Fruit fly (Drosophila melanogaster): Measurements from ENCODE around the gene wrm1.

The wrm1 gene

DNA sequence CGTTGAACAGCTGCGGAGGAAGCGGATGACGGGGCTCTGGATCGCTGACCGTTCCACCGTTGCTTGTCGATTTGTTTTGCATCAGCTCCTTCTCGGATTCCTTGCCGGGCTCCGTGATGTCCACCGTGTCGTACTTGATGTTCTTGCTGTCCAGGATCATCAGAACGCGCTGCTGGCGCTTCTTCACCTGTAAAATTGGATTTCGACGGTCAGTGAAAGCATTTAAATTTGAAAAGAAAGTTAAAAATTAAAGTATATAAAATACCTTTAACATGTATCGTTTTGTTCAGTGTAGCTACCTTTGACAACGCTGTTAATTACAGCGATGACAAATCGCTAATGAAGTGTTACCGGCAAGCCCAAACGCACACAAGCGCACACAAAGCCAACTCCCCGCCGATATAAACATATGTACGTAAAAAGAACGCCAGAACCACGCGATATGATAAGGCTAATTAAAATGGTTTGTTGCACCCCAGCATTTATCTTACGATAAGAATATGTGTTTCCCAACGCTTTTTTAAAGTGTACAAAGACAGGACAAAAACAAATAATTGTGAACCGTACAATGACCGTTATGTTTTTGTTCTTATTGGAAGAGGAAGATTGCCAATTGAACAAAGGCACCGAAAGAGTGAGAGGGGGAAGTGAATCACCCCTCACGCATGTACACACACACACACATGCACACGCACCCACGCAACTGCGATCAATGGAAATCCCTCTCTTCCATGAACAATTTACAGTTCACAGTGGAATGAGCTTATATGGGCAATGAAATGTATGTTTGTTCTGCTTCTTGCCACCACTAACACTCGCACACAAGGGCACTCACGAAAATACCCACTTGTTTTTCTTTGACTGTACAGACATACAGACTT is 33.0 kb upstream of the wrm1 start (continued):
- TF ChIP-seq CG6654 (GFP tag; optimal IDR thresholded peaks at IDR 0.05) (no peak), YL-1 (GFP tag; optimal IDR thresholded peaks at IDR 0.05) (no peak), CG9932 (GFP tag; IDR thresholded peaks at IDR 0.05) (no peak), Dbx (GFP tag; IDR thresholded peaks at IDR 0.05) (0 out of 3 replicates have a peak, but pooled peaks have one; percentile 5), CG4404 (GFP tag; IDR thresholded peaks at IDR 0.05) (no peak), Ptx1 (GFP tag; IDR thresholded peaks at IDR 0.05) (0 out of 2 replicates have a peak, but pooled peaks have one; percentile 15), Chrac-16 (GFP tag; optimal IDR thresholded peaks at IDR 0.05) (no peak), CG1603 (tag; optimal IDR thresholded peaks at IDR 0.05) (peak; percentile 12), D (optimal IDR thresholded peaks at IDR 0.05) (peak; percentile 84), D (GFP tag; optimal IDR thresholded peaks at IDR 0.05) (no peak), crol (GFP tag; IDR thresholded peaks at IDR 0.05) (peak; percentile 86; the same call in 1 of the 2 replicates), CG1602 (GFP tag; optimal IDR thresholded peaks at IDR 0.05) (no peak), CG13894 (tag; optimal IDR thresholded peaks at IDR 0.05) (no peak), Usf (GFP tag; optimal IDR thresholded peaks at IDR 0.05) (no peak), sna (GFP tag; IDR thresholded peaks at IDR 0.05; ENCODE audit: partially characterized antibody) (no peak), shn (GFP tag; optimal IDR thresholded peaks at IDR 0.05) (no peak), CG10431 (GFP tag; optimal IDR thresholded peaks at IDR 0.05) (peak; percentile 1), CG14050 (GFP tag; IDR thresholded peaks at IDR 0.05) (peak; percentile 53; the same call in 2 of the 3 replicates), CG10543 (GFP tag; optimal IDR thresholded peaks at IDR 0.05) (peak; percentile 27), Hey (tag; optimal IDR thresholded peaks at IDR 0.05) (no peak), Oaz (GFP tag; IDR thresholded peaks at IDR 0.05) (no peak), Optix (GFP tag; IDR thresholded peaks at IDR 0.05) (0 out of 3 replicates have a peak, but pooled peaks have one; percentile 22), Fer3 (tag; optimal IDR thresholded peaks at IDR 0.05) (peak; percentile 19), onecut (GFP tag; IDR thresholded peaks at IDR 0.05) (0 out of 2 replicates have a peak, but pooled peaks have one; percentile 25), CG11085 (GFP tag; IDR thresholded peaks at IDR 0.05) (no peak), ab (GFP tag; optimal IDR thresholded peaks at IDR 0.05) (no peak), CG18619 (GFP tag; optimal IDR thresholded peaks at IDR 0.05) (peak; percentile 16), lbe (GFP tag; optimal IDR thresholded peaks at IDR 0.05) (peak; percentile 30)

DNA sequence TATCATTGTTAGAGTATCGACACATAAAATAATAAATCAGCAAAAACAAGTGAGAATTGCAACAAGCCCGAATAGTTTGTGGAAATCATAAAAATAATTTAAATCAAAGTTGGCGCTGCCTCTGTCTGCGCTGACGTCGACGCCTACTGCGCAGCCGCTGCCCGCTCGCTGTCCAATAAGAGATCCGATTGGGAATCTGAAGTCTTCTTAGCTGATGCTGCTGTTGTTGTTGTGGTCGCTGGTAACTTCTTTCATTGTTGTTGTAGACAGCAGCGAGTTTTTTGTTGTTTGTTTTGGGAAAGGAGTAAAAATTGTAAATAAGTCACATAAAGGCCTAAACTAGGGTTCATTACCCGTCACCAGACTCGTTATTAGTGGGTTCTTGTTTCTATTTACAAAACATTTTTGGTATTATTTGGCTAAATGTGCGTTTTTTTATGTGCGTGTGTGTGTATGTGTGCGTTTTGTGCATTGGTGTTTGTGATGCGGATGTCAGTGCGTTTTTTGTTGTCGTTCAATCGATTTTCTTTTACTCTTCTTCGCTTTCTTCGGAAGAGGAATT is 29.8 kb upstream of the wrm1 start:
- TF ChIP-seq crp (GFP tag; optimal IDR thresholded peaks at IDR 0.05), result no peak
- TF ChIP-seq lbe (GFP tag; optimal IDR thresholded peaks at IDR 0.05), result no peak
- TF ChIP-seq CG10959 (GFP tag; IDR thresholded peaks at IDR 0.05), result no peak
- TF ChIP-seq sisA (GFP tag; IDR thresholded peaks at IDR 0.05), result no peak
- TF ChIP-seq NFAT (GFP tag; IDR thresholded peaks at IDR 0.05), result no peak
- no peak for TF ChIP-seq maf-S (GFP tag; optimal IDR thresholded peaks at IDR 0.05)
- TF ChIP-seq prd (optimal IDR thresholded peaks at IDR 0.05), result no peak
- no peak for TF ChIP-seq prd (GFP tag; IDR thresholded peaks at IDR 0.05)
- no peak for TF ChIP-seq Atf-2 (GFP tag; optimal IDR thresholded peaks at IDR 0.05)
- no peak for TF ChIP-seq CG17802 (tag; optimal IDR thresholded peaks at IDR 0.05)
- 0 out of 3 replicates have a peak, but pooled peaks have one; percentile 14 for TF ChIP-seq CG34422 (GFP tag; IDR thresholded peaks at IDR 0.05)
- TF ChIP-seq Spps (tag; optimal IDR thresholded peaks at IDR 0.05), result no peak
- no peak for TF ChIP-seq shn (GFP tag; optimal IDR thresholded peaks at IDR 0.05)
- no peak for TF ChIP-seq Camta (GFP tag; optimal IDR thresholded peaks at IDR 0.05)
- TF ChIP-seq CG11723 (GFP tag; optimal IDR thresholded peaks at IDR 0.05), result no peak
- peak; percentile 97 for TF ChIP-seq CG4360 (GFP tag; IDR thresholded peaks at IDR 0.05)
- TF ChIP-seq Hr3 (GFP tag; optimal IDR thresholded peaks at IDR 0.05), result no peak
- TF ChIP-seq Lhr (GFP tag; optimal IDR thresholded peaks at IDR 0.05), result no peak
- TF ChIP-seq pfk (GFP tag; optimal IDR thresholded peaks at IDR 0.05), result no peak
- TF ChIP-seq CG6791 (GFP tag; IDR thresholded peaks at IDR 0.05; ENCODE audit: partially characterized antibody), result no peak
- no peak for TF ChIP-seq bowl (GFP tag; IDR thresholded peaks at IDR 0.05)
- no peak for TF ChIP-seq chn (GFP tag; optimal IDR thresholded peaks at IDR 0.05)
- TF ChIP-seq CG4820 (GFP tag; optimal IDR thresholded peaks at IDR 0.05), result no peak
- no peak for TF ChIP-seq CG11696 (GFP tag; IDR thresholded peaks at IDR 0.05)

Measured in whole organism, embryonic.